Fruit fly (Drosophila melanogaster) whole organism, prepupa: ENCODE results near the gene Wwox.

Experiments used
- CG10631 ChIP-seq: fragments of 200-800 bp; sonication (Bioruptor generic); optimal IDR thresholded peaks from 2 replicates; lab custom pipeline; 2016; ENCODE audit warnings: missing biosample characterization, missing genetic modification characterization
- CG11294 ChIP-seq: fragments of 200-800 bp; sonication (Bioruptor generic); IDR thresholded peaks from 2 replicates; pipeline ENCODE4 v1.3.6; 2022; ENCODE audit warnings: missing biosample characterization, missing genetic modification characterization
- CG11762 ChIP-seq: fragments of 200-800 bp; sonication (Bioruptor generic); optimal IDR thresholded peaks from 3 replicates; lab custom pipeline; 2016; ENCODE audit warnings: missing biosample characterization, missing genetic modification characterization; ENCODE audit not compliant: insufficient read depth
- CG11902 ChIP-seq: fragments of 200-800 bp; sonication (Bioruptor generic); optimal IDR thresholded peaks from 3 replicates; lab custom pipeline; 2016; ENCODE audit warnings: missing biosample characterization, missing genetic modification characterization
- CG15336 ChIP-seq: fragments of 200-800 bp; sonication (Bioruptor generic); IDR thresholded peaks from 2 replicates; pipeline ENCODE4 v1.3.6; 2022; ENCODE audit warnings: missing biosample characterization, missing genetic modification characterization
- CG1621 ChIP-seq: fragments of 200-800 bp; sonication (Bioruptor generic); optimal IDR thresholded peaks from 3 replicates; lab custom pipeline; 2018; ENCODE audit warnings: missing biosample characterization, mild to moderate bottlenecking, missing genetic modification characterization
- CG16779 ChIP-seq: fragments of 200-800 bp; sonication (Bioruptor generic); optimal IDR thresholded peaks from 3 replicates; lab custom pipeline; 2017; ENCODE audit warnings: missing biosample characterization, mild to moderate bottlenecking, missing genetic modification characterization
- CG31627 ChIP-seq: fragments of 200-800 bp; sonication (Bioruptor generic); optimal IDR thresholded peaks from 3 replicates; lab custom pipeline; 2016; ENCODE audit warnings: missing biosample characterization, missing genetic modification characterization
- CG32006 ChIP-seq: fragments of 200-800 bp; sonication (Bioruptor generic); optimal IDR thresholded peaks from 3 replicates; lab custom pipeline; 2017; ENCODE audit warnings: missing biosample characterization, mild to moderate bottlenecking, missing genetic modification characterization
- CG34406 ChIP-seq: fragments of 200-800 bp; sonication (Bioruptor generic); optimal IDR thresholded peaks from 3 replicates; lab custom pipeline; 2016; ENCODE audit warnings: missing biosample characterization, missing genetic modification characterization
- CG3919 ChIP-seq: fragments of 200-800 bp; sonication (Bioruptor generic); optimal IDR thresholded peaks from 3 replicates; lab custom pipeline; 2016; ENCODE audit warnings: missing biosample characterization, missing genetic modification characterization
- CG6163 ChIP-seq: fragments of 200-800 bp; sonication (Bioruptor generic); IDR thresholded peaks from 3 replicates; pipeline ENCODE4 v1.3.6; 2022; ENCODE audit warnings: missing biosample characterization, missing genetic modification characterization
- CG6792 ChIP-seq: fragments of 200-800 bp; sonication (Bioruptor generic); optimal IDR thresholded peaks from 3 replicates; lab custom pipeline; 2016; ENCODE audit warnings: missing biosample characterization, missing genetic modification characterization
- CG6854 ChIP-seq: fragments of 200-800 bp; sonication (Bioruptor generic); optimal IDR thresholded peaks from 2 replicates; lab custom pipeline; 2017; ENCODE audit warnings: missing biosample characterization, mild to moderate bottlenecking, missing genetic modification characterization
- CG7368 ChIP-seq: fragments of 200-800 bp; sonication (Bioruptor generic); optimal IDR thresholded peaks from 3 replicates; lab custom pipeline; 2016; ENCODE audit warnings: missing biosample characterization, missing genetic modification characterization
- CG8119 ChIP-seq: fragments of 200-800 bp; sonication (Bioruptor generic); IDR thresholded peaks from 3 replicates; pipeline ENCODE4 v1.3.6; 2022; ENCODE audit warnings: missing biosample characterization, missing genetic modification characterization
- CG8632 ChIP-seq: fragments of 200-800 bp; sonication (Bioruptor generic); optimal IDR thresholded peaks from 3 replicates; lab custom pipeline; 2016; ENCODE audit warnings: missing biosample characterization, missing genetic modification characterization
- Eip75B ChIP-seq: fragments of 200-800 bp; sonication (Bioruptor generic); optimal IDR thresholded peaks from 3 replicates; lab custom pipeline; 2016; ENCODE audit warnings: missing biosample characterization, missing genetic modification characterization
- Eip78C ChIP-seq: fragments of 200-800 bp; sonication (Bioruptor generic); peaks from one replicate; lab custom pipeline; 2016; ENCODE audit warnings: missing biosample characterization, missing genetic modification characterization
- Ets21C ChIP-seq: fragments of 200-800 bp; sonication (Bioruptor generic); optimal IDR thresholded peaks from 3 replicates; lab custom pipeline; 2016; ENCODE audit warnings: missing biosample characterization, missing genetic modification characterization
- Gug ChIP-seq: fragments of 200-800 bp; sonication (Bioruptor generic); IDR thresholded peaks from 2 replicates; pipeline ENCODE4 v1.3.6; 2022; ENCODE audit warnings: missing biosample characterization, missing genetic modification characterization
- Hr38 ChIP-seq: sonication (Bioruptor generic); optimal IDR thresholded peaks from 2 replicates; lab custom pipeline; 2016; ENCODE audit warnings: missing biosample characterization, missing genetic modification characterization
- Hr39 ChIP-seq: fragments of 200-800 bp; sonication (Bioruptor generic); optimal IDR thresholded peaks from 2 replicates; lab custom pipeline; 2016; ENCODE audit warnings: missing biosample characterization, missing genetic modification characterization
- Hr4 ChIP-seq: fragments of 200-800 bp; sonication (Bioruptor generic); optimal IDR thresholded peaks from 3 replicates; lab custom pipeline; 2016; ENCODE audit warnings: missing biosample characterization, missing genetic modification characterization
- Lpt ChIP-seq: fragments of 200-800 bp; sonication (Bioruptor generic); optimal IDR thresholded peaks from 3 replicates; lab custom pipeline; 2016; ENCODE audit warnings: missing biosample characterization, missing genetic modification characterization
- Met ChIP-seq: fragments of 200-800 bp; sonication (Bioruptor generic); optimal IDR thresholded peaks from 3 replicates; lab custom pipeline; 2016; ENCODE audit warnings: missing biosample characterization, missing genetic modification characterization
- Smox ChIP-seq: fragments of 200-800 bp; sonication (Bioruptor generic); optimal IDR thresholded peaks from 3 replicates; lab custom pipeline; 2016; ENCODE audit warnings: missing biosample characterization, missing genetic modification characterization
- Sox102F ChIP-seq: fragments of 200-800 bp; sonication (Bioruptor generic); optimal IDR thresholded peaks from 2 replicates; lab custom pipeline; 2016; ENCODE audit warnings: missing biosample characterization, mild to moderate bottlenecking, missing genetic modification characterization
- Sox14 ChIP-seq: fragments of 200-800 bp; sonication (Bioruptor generic); optimal IDR thresholded peaks from 3 replicates; lab custom pipeline; 2016; ENCODE audit warnings: missing biosample characterization, missing genetic modification characterization
- Sox15 ChIP-seq: fragments of 200-800 bp; sonication (Bioruptor generic); optimal IDR thresholded peaks from 3 replicates; lab custom pipeline; 2016; ENCODE audit warnings: missing biosample characterization, missing genetic modification characterization
- achi ChIP-seq: fragments of 200-800 bp; sonication (Bioruptor generic); optimal IDR thresholded peaks from 3 replicates; lab custom pipeline; 2016; ENCODE audit warnings: missing biosample characterization, missing genetic modification characterization
- cyc ChIP-seq: fragments of 200-800 bp; sonication (Bioruptor generic); optimal IDR thresholded peaks from 3 replicates; lab custom pipeline; 2016; ENCODE audit warnings: missing biosample characterization, missing genetic modification characterization
- dac ChIP-seq: fragments of 200-800 bp; sonication (Bioruptor generic); optimal IDR thresholded peaks from 2 replicates; lab custom pipeline; 2017; ENCODE audit warnings: missing biosample characterization, mild to moderate bottlenecking, missing genetic modification characterization
- dsx ChIP-seq: fragments of 200-800 bp; optimal IDR thresholded peaks from 3 replicates; lab custom pipeline; 2019; ENCODE audit warnings: missing biosample characterization, mild to moderate bottlenecking, missing genetic modification characterization, moderate library complexity; ENCODE audit not compliant: poor library complexity, severe bottlenecking
- eg ChIP-seq: fragments of 200-800 bp; sonication (Bioruptor generic); IDR thresholded peaks from 3 replicates; pipeline ENCODE4 v1.3.6; 2022; ENCODE audit warnings: missing biosample characterization, missing genetic modification characterization
- esn ChIP-seq: fragments of 200-800 bp; sonication (Bioruptor generic); optimal IDR thresholded peaks from 2 replicates; lab custom pipeline; 2016; ENCODE audit warnings: missing biosample characterization, mild to moderate bottlenecking, missing genetic modification characterization, moderate library complexity
- fd59A ChIP-seq: fragments of 200-800 bp; sonication (Bioruptor generic); optimal IDR thresholded peaks from 2 replicates; lab custom pipeline; 2017; ENCODE audit warnings: missing biosample characterization, mild to moderate bottlenecking, missing genetic modification characterization, missing genetic modification reagents
- fd85E ChIP-seq: fragments of 200-800 bp; sonication (Bioruptor generic); optimal IDR thresholded peaks from 3 replicates; lab custom pipeline; 2016; ENCODE audit warnings: missing biosample characterization, missing genetic modification characterization
- fkh ChIP-seq: fragments of 200-800 bp; sonication (Bioruptor generic); optimal IDR thresholded peaks from 3 replicates; lab custom pipeline; 2017; ENCODE audit warnings: missing biosample characterization, mild to moderate bottlenecking, missing genetic modification characterization, moderate library complexity
- lz ChIP-seq: fragments of 200-800 bp; sonication (Bioruptor generic); optimal IDR thresholded peaks from 3 replicates; lab custom pipeline; 2016; ENCODE audit warnings: missing biosample characterization, missing genetic modification characterization
- net ChIP-seq: fragments of 200-800 bp; sonication (Bioruptor generic); optimal IDR thresholded peaks from 3 replicates; lab custom pipeline; 2016; ENCODE audit warnings: missing biosample characterization, missing genetic modification characterization
- salr ChIP-seq, 2 experiments: fragments of 200-800 bp; sonication (Bioruptor generic); optimal IDR thresholded peaks; 3 replicates each; lab custom pipeline; 2016 to 2018; ENCODE audit warnings: missing biosample characterization in 2 of 2, missing genetic modification characterization in 2 of 2, mild to moderate bottlenecking in 1 of 2
- svp ChIP-seq: fragments of 200-800 bp; sonication (Bioruptor generic); peaks from one replicate; lab custom pipeline; 2016; ENCODE audit warnings: missing biosample characterization, missing genetic modification characterization
- topi ChIP-seq: fragments of 200-800 bp; sonication (Bioruptor generic); optimal IDR thresholded peaks from 3 replicates; lab custom pipeline; 2016; ENCODE audit warnings: missing biosample characterization, missing genetic modification characterization
- vri ChIP-seq: fragments of 200-800 bp; sonication (Bioruptor generic); optimal IDR thresholded peaks from 3 replicates; lab custom pipeline; 2016; ENCODE audit warnings: missing biosample characterization, mild to moderate bottlenecking, missing genetic modification characterization

Gene Wwox

DNA sequence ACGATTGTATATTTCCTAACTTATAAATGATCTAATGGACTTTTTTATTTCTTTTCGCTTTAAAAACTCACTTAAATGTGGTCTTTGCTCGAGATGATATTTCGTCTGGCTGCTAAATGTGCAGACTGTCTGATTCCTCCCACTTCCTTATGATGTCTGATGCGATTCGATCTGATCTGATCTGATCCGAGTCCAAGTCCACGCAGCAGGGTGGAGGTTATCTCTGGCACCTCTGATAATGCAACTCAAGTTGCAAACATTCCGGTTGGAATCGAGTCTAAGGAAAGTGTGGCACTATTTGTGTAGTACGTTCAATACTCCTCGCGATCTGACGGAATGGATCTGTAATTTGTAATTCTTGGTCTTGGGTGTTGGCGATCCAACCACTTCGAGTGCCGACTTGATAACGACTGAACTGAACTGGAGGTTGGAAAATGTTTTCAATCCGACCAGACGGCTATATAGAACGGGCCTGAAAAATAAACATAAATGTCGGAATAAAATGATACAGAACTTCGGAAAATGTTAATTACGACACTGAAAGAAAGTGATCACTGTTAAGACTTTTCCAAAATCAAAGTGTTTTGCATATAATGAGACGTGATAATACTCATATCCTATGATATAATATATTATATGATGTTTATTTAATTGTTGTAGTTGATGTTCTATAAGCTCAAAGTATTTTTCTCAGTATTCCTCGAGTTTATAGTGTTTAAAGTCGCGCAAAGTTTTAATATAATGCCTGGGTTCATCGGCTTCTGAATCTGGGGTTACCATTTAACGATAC is 6.6 kb downstream of the Wwox start (continued):
- TF ChIP-seq CG11762 (GFP tag; lab: Kevin White, UChicago) (peak; percentile 23), CG32006 (peak; percentile 49), Hr4 (GFP tag; lab: Kevin White, UChicago) (peak; percentile 25), fd59A (GFP tag; lab: Kevin White, UChicago) (no peak), CG8632 (GFP tag; lab: Kevin White, UChicago) (peak; percentile 12), CG31627 (no peak), vri (GFP tag; lab: Kevin White, UChicago) (no peak), CG6854 (GFP tag; lab: Kevin White, UChicago) (no peak), Gug (GFP tag; lab: Robert Waterston, UW) (0 out of 2 replicates have a peak, but pooled peaks have one; percentile 13)

- TF ChIP-seq CG16779 (tag; lab: Kevin White, UChicago) (peak; percentile 81), Met (GFP tag; lab: Kevin White, UChicago) (peak; percentile 95), eg (GFP tag; lab: Robert Waterston, UW) (peak; percentile 89), Eip75B (peak; percentile 95), CG34406 (peak; percentile 78), CG8119 (GFP tag; lab: Robert Waterston, UW) (no peak), salr (GFP tag; optimal IDR thresholded peaks at IDR 0.05; lab: Kevin White, UChicago) (peak in 1 of 2 experiments; percentile 71), Smox (GFP tag; lab: Kevin White, UChicago) (peak; percentile 31), CG10631 (GFP tag; lab: Kevin White, UChicago) (peak; percentile 51), dsx (GFP tag; lab: Kevin White, UChicago) (peak; percentile 80), net (peak; percentile 91), Gug (GFP tag; lab: Robert Waterston, UW) (peak; percentile 92), CG11294 (peak; percentile 88), dac (GFP tag; lab: Kevin White, UChicago) (peak; percentile 34), CG1621 (peak; percentile 2), CG6854 (GFP tag; lab: Kevin White, UChicago) (peak; percentile 83), Eip78C (peak; percentile 99), topi (peak; percentile 96), fkh (peak; percentile 96), Ets21C (GFP tag; lab: Kevin White, UChicago) (no peak), svp (GFP tag; lab: Kevin White, UChicago) (peak; percentile 98), Sox102F (GFP tag; lab: Kevin White, UChicago) (peak; percentile 82), CG11762 (GFP tag; lab: Kevin White, UChicago) (peak; percentile 89), CG6163 (GFP tag; lab: Robert Waterston, UW) (peak; percentile 87), Hr4 (GFP tag; lab: Kevin White, UChicago) (peak; percentile 93), Lpt (peak; percentile 82), Sox15 (no peak), CG32006 (peak; percentile 89), achi (GFP tag; lab: Kevin White, UChicago) (peak; percentile 42), Hr39 (GFP tag; lab: Kevin White, UChicago) (peak; percentile 22), CG15336 (peak; percentile 64), CG7368 (GFP tag; lab: Kevin White, UChicago) (peak; percentile 86), vri (GFP tag; lab: Kevin White, UChicago) (peak; percentile 53), lz (GFP tag; lab: Kevin White, UChicago) (peak; percentile 29), Sox14 (GFP tag; lab: Kevin White, UChicago) (peak; percentile 91), CG3919 (peak; percentile 94), esn (GFP tag; lab: Kevin White, UChicago) (peak; percentile 40), fd85E (GFP tag; lab: Kevin White, UChicago) (peak; percentile 84), cyc (GFP tag; lab: Kevin White, UChicago) (peak; percentile 92), CG31627 (peak; percentile 88), CG11902 (GFP tag; lab: Kevin White, UChicago) (peak; percentile 92), CG6792 (GFP tag; lab: Kevin White, UChicago) (peak; percentile 89), Hr38 (GFP tag; lab: Kevin White, UChicago) (no peak)
Observed at dm6 chr2L:7993984-7994854, 9.9 kb downstream of the Wwox start, which contains the start of gene pes. Gene pes (minus strand): TSS chr2L:7994184.
